Fruit fly (Drosophila melanogaster) whole organism, embryonic: ENCODE results near the gene CG6830.
A peak's percentile ranks its signal among the peaks of the same experiment; 100 is the strongest.

Experiments
- Atf3 ChIP-seq: fragments of 200-800 bp; sonication (Bioruptor generic); optimal IDR thresholded peaks from 3 replicates; lab custom pipeline; 2016; ENCODE audit warnings: missing biosample characterization, missing genetic modification characterization
- Bgb ChIP-seq: fragments of 200-800 bp; sonication (Bioruptor generic); IDR thresholded peaks from 2 replicates; pipeline ENCODE4 v1.3.6; 2022; ENCODE audit warnings: missing biosample characterization, missing genetic modification characterization; ENCODE audit not compliant: partially characterized antibody
- CG10147 ChIP-seq: fragments of 200-800 bp; sonication (Bioruptor generic); optimal IDR thresholded peaks from 2 replicates; lab custom pipeline; 2019; ENCODE audit warnings: missing biosample characterization, mild to moderate bottlenecking, missing genetic modification characterization, moderate library complexity
- CG10431 ChIP-seq: fragments of 200-800 bp; sonication (Bioruptor generic); optimal IDR thresholded peaks from 3 replicates; lab custom pipeline; 2018; ENCODE audit warnings: missing biosample characterization, mild to moderate bottlenecking, missing genetic modification characterization
- CG11398 ChIP-seq: fragments of 200-800 bp; sonication (Bioruptor generic); optimal IDR thresholded peaks from 2 replicates; lab custom pipeline; 2016; ENCODE audit warnings: missing biosample characterization, missing genetic modification characterization
- CG11456 ChIP-seq: fragments of 200-800 bp; sonication (Bioruptor generic); IDR thresholded peaks from 3 replicates; pipeline ENCODE4 v1.3.6; 2022; ENCODE audit warnings: missing biosample characterization, missing genetic modification characterization
- CG13424 ChIP-seq: fragments of 200-800 bp; sonication (Bioruptor generic); optimal IDR thresholded peaks from 2 replicates; lab custom pipeline; 2019; ENCODE audit warnings: missing biosample characterization, mild to moderate bottlenecking, missing genetic modification characterization, moderate library complexity
- CG13775 ChIP-seq: fragments of 200-800 bp; sonication (Bioruptor generic); optimal IDR thresholded peaks from 3 replicates; lab custom pipeline; 2017; ENCODE audit warnings: missing biosample characterization, mild to moderate bottlenecking, missing genetic modification characterization
- CG15514 ChIP-seq: fragments of 200-800 bp; sonication (Bioruptor generic); optimal IDR thresholded peaks from 3 replicates; lab custom pipeline; 2017; ENCODE audit warnings: missing biosample characterization, missing genetic modification characterization, mild to moderate bottlenecking, moderate library complexity, missing genetic modification reagents
- CG17361 ChIP-seq: fragments of 200-800 bp; sonication (Bioruptor generic); IDR thresholded peaks from 3 replicates; pipeline ENCODE4 v1.3.6; 2022; ENCODE audit warnings: missing biosample characterization, missing genetic modification characterization
- CG1792 ChIP-seq: fragments of 200-800 bp; sonication (Bioruptor generic); optimal IDR thresholded peaks from 2 replicates; lab custom pipeline; 2016; ENCODE audit warnings: missing biosample characterization, missing genetic modification characterization
- CG33557 ChIP-seq: fragments of 200-800 bp; sonication (Bioruptor generic); optimal IDR thresholded peaks from 2 replicates; lab custom pipeline; 2019; ENCODE audit warnings: missing biosample characterization, mild to moderate bottlenecking, missing genetic modification characterization, moderate library complexity
- CG34422 ChIP-seq: fragments of 200-800 bp; sonication (Bioruptor generic); IDR thresholded peaks from 3 replicates; pipeline ENCODE4 v1.3.6; 2022; ENCODE audit warnings: missing biosample characterization, missing genetic modification characterization
- CG3847 ChIP-seq: fragments of 200-800 bp; sonication (Bioruptor generic); IDR thresholded peaks from 2 replicates; pipeline ENCODE4 v1.3.6; 2022; ENCODE audit warnings: missing biosample characterization, missing genetic modification characterization
- CG4360 ChIP-seq: fragments of 200-800 bp; sonication (Bioruptor generic); IDR thresholded peaks from 2 replicates; pipeline ENCODE4 v1.3.6; 2022; ENCODE audit warnings: missing biosample characterization, missing genetic modification characterization
- CG4854 ChIP-seq: fragments of 200-800 bp; sonication (Bioruptor generic); optimal IDR thresholded peaks from 2 replicates; lab custom pipeline; 2016; ENCODE audit warnings: missing biosample characterization, missing genetic modification characterization, inconsistent platforms
- CG6765 ChIP-seq: fragments of 200-800 bp; sonication (Bioruptor generic); optimal IDR thresholded peaks from 3 replicates; lab custom pipeline; 2017; ENCODE audit warnings: missing biosample characterization, mild to moderate bottlenecking, missing genetic modification characterization
- CG7372 ChIP-seq: fragments of 200-800 bp; sonication (Bioruptor generic); IDR thresholded peaks from 2 replicates; pipeline ENCODE4 v1.3.6; 2022; ENCODE audit warnings: missing biosample characterization, missing genetic modification characterization
- CG7556 ChIP-seq: fragments of 200-800 bp; sonication (Bioruptor generic); optimal IDR thresholded peaks from 2 replicates; lab custom pipeline; 2017; ENCODE audit warnings: missing biosample characterization, mild to moderate bottlenecking, missing genetic modification characterization
- CG8388 ChIP-seq: fragments of 200-800 bp; sonication (Bioruptor generic); optimal IDR thresholded peaks from 2 replicates; lab custom pipeline; 2019; ENCODE audit warnings: missing biosample characterization, mild to moderate bottlenecking, missing genetic modification characterization, moderate library complexity
- CG9797 ChIP-seq: fragments of 200-800 bp; sonication (Bioruptor generic); optimal IDR thresholded peaks from 3 replicates; lab custom pipeline; 2018; ENCODE audit warnings: missing biosample characterization, mild to moderate bottlenecking, missing genetic modification characterization
- Dip2 ChIP-seq: fragments of 200-800 bp; sonication (Bioruptor generic); IDR thresholded peaks from 2 replicates; pipeline ENCODE4 v1.3.6; 2022; ENCODE audit warnings: missing biosample characterization, missing genetic modification characterization
- E2f1 ChIP-seq: fragments of 200-800 bp; sonication (Bioruptor generic); IDR thresholded peaks from 2 replicates; pipeline ENCODE4 v1.3.6; 2022; ENCODE audit warnings: missing biosample characterization, missing genetic modification characterization
- Elba2 ChIP-seq: fragments of 200-800 bp; sonication (Bioruptor generic); optimal IDR thresholded peaks from 3 replicates; lab custom pipeline; 2016; ENCODE audit warnings: missing biosample characterization, missing genetic modification characterization
- Gug ChIP-seq: fragments of 200-800 bp; sonication (Bioruptor generic); IDR thresholded peaks from 4 replicates; pipeline ENCODE4 v1.3.6; 2022; ENCODE audit warnings: missing biosample characterization, missing genetic modification characterization
- Lim3 ChIP-seq: fragments of 200-800 bp; sonication (Bioruptor generic); IDR thresholded peaks from 2 replicates; pipeline ENCODE4 v1.3.6; 2022; ENCODE audit warnings: missing biosample characterization, missing genetic modification characterization
- MTF-1 ChIP-seq: fragments of 200-800 bp; sonication (Bioruptor generic); optimal IDR thresholded peaks from 2 replicates; lab custom pipeline; 2018; ENCODE audit warnings: missing biosample characterization, mild to moderate bottlenecking, missing genetic modification characterization, borderline replicate concordance
- NC2β ChIP-seq: fragments of 200-800 bp; sonication (Bioruptor generic); optimal IDR thresholded peaks from 2 replicates; lab custom pipeline; 2016; ENCODE audit warnings: missing biosample characterization, missing genetic modification characterization
- Spps ChIP-seq: fragments of 200-800 bp; sonication (Bioruptor generic); optimal IDR thresholded peaks from 2 replicates; lab custom pipeline; 2018; ENCODE audit warnings: missing biosample characterization, mild to moderate bottlenecking, missing genetic modification characterization
- Xrp1 ChIP-seq: fragments of 200-800 bp; sonication (Bioruptor generic); IDR thresholded peaks from 2 replicates; pipeline ENCODE4 v1.3.6; 2022; ENCODE audit warnings: missing biosample characterization, missing genetic modification characterization
- chn ChIP-seq: fragments of 200-800 bp; sonication (Bioruptor generic); optimal IDR thresholded peaks from 2 replicates; lab custom pipeline; 2016; ENCODE audit warnings: missing biosample characterization, missing genetic modification characterization
- cwo ChIP-seq: fragments of 200-800 bp; sonication (Bioruptor generic); optimal IDR thresholded peaks from 3 replicates; lab custom pipeline; 2017; ENCODE audit warnings: missing biosample characterization, missing genetic modification characterization, mild to moderate bottlenecking, moderate library complexity, missing genetic modification reagents
- da ChIP-seq: fragments of 200-800 bp; sonication (Bioruptor generic); optimal IDR thresholded peaks from 2 replicates; lab custom pipeline; 2016; ENCODE audit warnings: missing biosample characterization, missing genetic modification characterization
- dysf ChIP-seq: fragments of 200-800 bp; sonication (Bioruptor generic); IDR thresholded peaks from 3 replicates; pipeline ENCODE4 v1.3.6; 2022; ENCODE audit warnings: missing biosample characterization, missing genetic modification characterization
- eve ChIP-seq, 2 experiments: fragments of >200 bp; optimal IDR thresholded peaks; 2 replicates each; lab custom pipeline; 2017; ENCODE audit warnings: missing biosample characterization in 2 of 2, missing genetic modification characterization in 2 of 2
- fru ChIP-seq: fragments of >200 bp; optimal IDR thresholded peaks from 2 replicates; lab custom pipeline; 2017
- ftz-f1 ChIP-seq: fragments of 200-800 bp; sonication (Bioruptor generic); optimal IDR thresholded peaks from 2 replicates; lab custom pipeline; 2016; ENCODE audit warnings: missing biosample characterization, missing genetic modification characterization
- gro ChIP-seq: fragments of 200-800 bp; sonication (Bioruptor generic); optimal IDR thresholded peaks from 2 replicates; lab custom pipeline; 2016; ENCODE audit warnings: missing biosample characterization, missing genetic modification characterization
- hkb ChIP-seq, 2 experiments: fragments of 200-800 bp in 1 of 2; fragments of >200 bp in 1 of 2; sonication (Bioruptor generic) in 1 of 2; IDR thresholded peaks in 1 of 2; optimal IDR thresholded peaks in 1 of 2; 2 replicates each; pipeline versions ENCODE4 v1.3.6 to Lab custom; 2017 to 2022; ENCODE audit warnings: missing biosample characterization in 1 of 2, missing genetic modification characterization in 1 of 2
- inv ChIP-seq: fragments of 200-800 bp; sonication (Bioruptor generic); IDR thresholded peaks from 2 replicates; pipeline ENCODE4 v1.3.6; 2022; ENCODE audit warnings: missing biosample characterization, missing genetic modification characterization; ENCODE audit not compliant: partially characterized antibody
- jing ChIP-seq: fragments of 200-800 bp; sonication (Bioruptor generic); optimal IDR thresholded peaks from 2 replicates; lab custom pipeline; 2018; ENCODE audit warnings: missing biosample characterization, mild to moderate bottlenecking, missing genetic modification characterization
- lbe ChIP-seq: fragments of 200-800 bp; sonication (Bioruptor generic); optimal IDR thresholded peaks from 2 replicates; lab custom pipeline; 2016; ENCODE audit warnings: missing biosample characterization, mild to moderate bottlenecking, missing genetic modification characterization
- nmo ChIP-seq: fragments of 200-800 bp; sonication (Bioruptor generic); optimal IDR thresholded peaks from 2 replicates; lab custom pipeline; 2018; ENCODE audit warnings: missing biosample characterization, mild to moderate bottlenecking, missing genetic modification characterization, moderate library complexity
- org-1 ChIP-seq: fragments of 200-800 bp; sonication (Bioruptor generic); optimal IDR thresholded peaks from 2 replicates; lab custom pipeline; 2017; ENCODE audit warnings: missing biosample characterization, missing genetic modification characterization
- phol ChIP-seq: fragments of 200-800 bp; sonication (Bioruptor generic); optimal IDR thresholded peaks from 3 replicates; lab custom pipeline; 2018; ENCODE audit warnings: missing biosample characterization, mild to moderate bottlenecking, missing genetic modification characterization, moderate library complexity
- pros ChIP-seq: fragments of 200-800 bp; sonication (Bioruptor generic); optimal IDR thresholded peaks from 3 replicates; lab custom pipeline; 2019; ENCODE audit warnings: missing biosample characterization, mild to moderate bottlenecking, missing genetic modification characterization, moderate library complexity
- sc ChIP-seq, 3 experiments: fragments of >200 bp in 2 of 3; fragments of 200-800 bp in 1 of 3; sonication (Bioruptor generic) in 1 of 3; optimal IDR thresholded peaks; 2 replicates in 2 of 3; 3 replicates in 1 of 3; lab custom pipeline; 2017; ENCODE audit warnings: mild to moderate bottlenecking in 1 of 3, missing biosample characterization in 1 of 3, missing genetic modification characterization in 1 of 3, missing genetic modification reagents in 1 of 3
- sd ChIP-seq: fragments of 200-800 bp; sonication (Bioruptor generic); optimal IDR thresholded peaks from 3 replicates; lab custom pipeline; 2018; ENCODE audit warnings: missing biosample characterization, mild to moderate bottlenecking, missing genetic modification characterization, moderate library complexity
- tup ChIP-seq: fragments of 200-800 bp; sonication (Bioruptor generic); optimal IDR thresholded peaks from 2 replicates; lab custom pipeline; 2016; ENCODE audit warnings: missing biosample characterization, mild to moderate bottlenecking, missing genetic modification characterization, moderate library complexity
- yki ChIP-seq: fragments of >200 bp; optimal IDR thresholded peaks from 3 replicates; lab custom pipeline; 2018

Gene CG6830

dm6 chr3R:11649449-11649848, 34.7 kb downstream of the CG6830 start (continued):
- TF ChIP-seq CG4360 (peak; percentile 59; the same call in 1 of the 2 replicates), fru (lab: Kevin White, UChicago) (no peak), CG11456 (peak; percentile 98), CG11398 (GFP tag; lab: Kevin White, UChicago) (peak; percentile 95), Bgb (no peak), inv (GFP tag; lab: Robert Waterston, UW) (no peak), CG8388 (GFP tag; lab: Kevin White, UChicago) (peak; percentile 86), Xrp1 (GFP tag; lab: Robert Waterston, UW) (peak; percentile 95), nmo (GFP tag; lab: Kevin White, UChicago) (peak; percentile 92), CG13424 (peak; percentile 96), dysf (GFP tag; lab: Robert Waterston, UW) (peak; percentile 98), CG13775 (GFP tag; lab: Kevin White, UChicago) (peak; percentile 92), CG10147 (GFP tag; lab: Kevin White, UChicago) (peak; percentile 95), phol (tag; lab: Kevin White, UChicago) (peak; percentile 88), CG1792 (GFP tag; lab: Kevin White, UChicago) (peak; percentile 95), cwo (GFP tag; lab: Kevin White, UChicago) (peak; percentile 91), eve (GFP tag; optimal IDR thresholded peaks at IDR 0.05; lab: Kevin White, UChicago) (peak in 1 of 2 experiments; percentile 98), CG10431 (GFP tag; lab: Kevin White, UChicago) (peak; percentile 60), sd (tag; lab: Kevin White, UChicago) (peak; percentile 19), CG15514 (GFP tag; lab: Kevin White, UChicago) (peak; percentile 92), tup (GFP tag; lab: Kevin White, UChicago) (peak; percentile 93), Atf3 (peak; percentile 89), Dip2 (GFP tag; lab: Robert Waterston, UW) (peak; percentile 32; the same call in 1 of the 2 replicates), CG7372 (GFP tag; lab: Robert Waterston, UW) (peak; percentile 98), Gug (peak; percentile 98), jing (peak; percentile 88), CG4854 (GFP tag; lab: Kevin White, UChicago) (peak; percentile 95), lbe (peak; percentile 69), pros (GFP tag; lab: Kevin White, UChicago) (no peak), org-1 (GFP tag; lab: Kevin White, UChicago) (peak; percentile 92), CG7556 (GFP tag; lab: Kevin White, UChicago) (peak; percentile 91), MTF-1 (peak; percentile 89), Lim3 (peak; percentile 91), Spps (tag; lab: Kevin White, UChicago) (peak; percentile 40), hkb (optimal IDR thresholded peaks at IDR 0.05; lab: Kevin White, UChicago) (no peak), hkb (GFP tag; IDR thresholded peaks at IDR 0.05; lab: Robert Waterston, UW) (peak; percentile 97), da (GFP tag; lab: Kevin White, UChicago) (peak; percentile 95), CG3847 (GFP tag; lab: Robert Waterston, UW) (peak; percentile 98), NC2β (peak; percentile 92), gro (GFP tag; lab: Kevin White, UChicago) (peak; percentile 99), ftz-f1 (GFP tag; lab: Kevin White, UChicago) (peak; percentile 63), CG33557 (peak; percentile 58), CG34422 (GFP tag; lab: Robert Waterston, UW) (peak; percentile 97), sc (optimal IDR thresholded peaks at IDR 0.05; lab: Kevin White, UChicago) (no peak), sc (GFP tag; optimal IDR thresholded peaks at IDR 0.05; lab: Kevin White, UChicago) (peak; percentile 66), E2f1 (GFP tag; lab: Robert Waterston, UW) (peak; percentile 97), Elba2 (peak; percentile 31), CG9797 (GFP tag; lab: Kevin White, UChicago) (no peak), CG17361 (GFP tag; lab: Robert Waterston, UW) (peak; percentile 94), chn (peak; percentile 97), CG6765 (peak; percentile 94), yki (lab: Kevin White, UChicago) (no peak)
